Worm (Caenorhabditis elegans) whole organism, young adult: Measurements from ENCODE around the gene T23E7.6.

ENCODE experiments used
- B0336.3 ChIP-seq: fragments of 200-800 bp; sonication (Bioruptor generic); IDR thresholded peaks from 2 replicates; pipeline ENCODE4 v1.3.6; 2022; ENCODE audit warnings: missing genetic modification characterization, missing compliant biosample characterization
- C06A6.2 ChIP-seq: fragments of 200-800 bp; sonication (Bioruptor generic); conservative IDR thresholded peaks from 2 replicates; pipeline ENCODE4 v1.3.6; 2022; ENCODE audit warnings: missing genetic modification characterization, missing compliant biosample characterization
- F22D6.2 ChIP-seq: sonication (generic microtip); optimal IDR thresholded peaks from 2 replicates; lab custom pipeline; 2016; ENCODE audit warnings: mild to moderate bottlenecking, missing genetic modification characterization, missing compliant biosample characterization
- F33H1.4 ChIP-seq: fragments of 200-800 bp; sonication (Bioruptor generic); IDR thresholded peaks from 2 replicates; pipeline ENCODE4 v1.3.6; 2022; ENCODE audit warnings: missing genetic modification reagents, missing genetic modification characterization, missing compliant biosample characterization
- F49E8.2 ChIP-seq: sonication (generic microtip); optimal IDR thresholded peaks from 3 replicates; lab custom pipeline; 2017; ENCODE audit warnings: missing genetic modification characterization, mild to moderate bottlenecking, missing compliant biosample characterization, antibody characterized with exemption, moderate library complexity; ENCODE audit not compliant: insufficient read depth
- K11D2.4 ChIP-seq: fragments of 200-800 bp; sonication (Bioruptor generic); IDR thresholded peaks from 2 replicates; pipeline ENCODE4 v1.3.6; 2022; ENCODE audit warnings: missing genetic modification reagents, missing genetic modification characterization, missing compliant biosample characterization
- Y53F4B.3 ChIP-seq: fragments of 200-800 bp; sonication (Bioruptor generic); IDR thresholded peaks from 2 replicates; pipeline ENCODE4 v1.3.6; 2022; ENCODE audit warnings: missing genetic modification reagents, missing genetic modification characterization, missing compliant biosample characterization
- Y79H2A.3 ChIP-seq: fragments of 200-800 bp; sonication (Bioruptor generic); conservative IDR thresholded peaks from 2 replicates; pipeline ENCODE4 v1.3.6; 2022; ENCODE audit warnings: missing genetic modification reagents, missing genetic modification characterization, missing compliant biosample characterization
- ama-1 ChIP-seq, 3 experiments: fragments of 150-350 bp in 1 of 3; sonication (generic microtip) in 2 of 3; optimal IDR thresholded peaks; 2 replicates each; lab custom pipeline; 2014 to 2018; ENCODE audit warnings: missing biosample characterization in 2 of 3, missing genetic modification characterization in 2 of 3, missing genetic modification reagents in 2 of 3
- athp-1 ChIP-seq: sonication (generic microtip); optimal IDR thresholded peaks from 2 replicates; lab custom pipeline; 2017; ENCODE audit warnings: mild to moderate bottlenecking, missing genetic modification characterization, missing compliant biosample characterization
- attf-5 ChIP-seq: fragments of 200-800 bp; sonication (Bioruptor generic); optimal IDR thresholded peaks from 2 replicates; lab custom pipeline; 2018; ENCODE audit warnings: mild to moderate bottlenecking, missing genetic modification characterization, missing compliant biosample characterization
- cebp-1 ChIP-seq, 2 experiments: fragments of 200-800 bp in 1 of 2; sonication (Bioruptor generic) in 1 of 2; sonication (generic microtip) in 1 of 2; IDR thresholded peaks in 1 of 2; optimal IDR thresholded peaks in 1 of 2; 2 replicates each; pipeline versions ENCODE4 v1.3.6 to Lab custom; 2017 to 2022; ENCODE audit warnings: missing compliant biosample characterization in 2 of 2, missing genetic modification characterization in 2 of 2, mild to moderate bottlenecking in 1 of 2, missing genetic modification reagents in 1 of 2, moderate library complexity in 1 of 2
- ceh-27 ChIP-seq: fragments of 200-800 bp; sonication (Bioruptor generic); optimal IDR thresholded peaks from 2 replicates; lab custom pipeline; 2018; ENCODE audit warnings: mild to moderate bottlenecking, missing genetic modification characterization, moderate library complexity, missing compliant biosample characterization
- ceh-40 ChIP-seq: fragments of 200-800 bp; sonication (Bioruptor generic); IDR thresholded peaks from 2 replicates; pipeline ENCODE4 v1.3.6; 2022; ENCODE audit warnings: missing genetic modification characterization, missing compliant biosample characterization
- egl-44 ChIP-seq: fragments of 200-800 bp; sonication (Bioruptor generic); IDR thresholded peaks from 2 replicates; pipeline ENCODE4 v1.3.6; 2022; ENCODE audit warnings: missing genetic modification reagents, missing genetic modification characterization, missing compliant biosample characterization
- egrh-3 ChIP-seq: fragments of 200-800 bp; sonication (Bioruptor generic); IDR thresholded peaks from 2 replicates; pipeline ENCODE4 v1.3.6; 2022; ENCODE audit warnings: missing genetic modification reagents, missing genetic modification characterization, missing compliant biosample characterization
- ets-4 ChIP-seq: fragments of 200-800 bp; sonication (Bioruptor generic); optimal IDR thresholded peaks from 2 replicates; lab custom pipeline; 2018; ENCODE audit warnings: mild to moderate bottlenecking, missing genetic modification characterization, missing compliant biosample characterization
- let-526 ChIP-seq: fragments of 200-800 bp; sonication (Bioruptor generic); IDR thresholded peaks from 2 replicates; pipeline ENCODE4 v1.3.6; 2022; ENCODE audit warnings: missing genetic modification reagents, missing genetic modification characterization, missing compliant biosample characterization
- let-607 ChIP-seq, 2 experiments: fragments of 200-800 bp in 1 of 2; sonication (Bioruptor generic) in 1 of 2; sonication (generic microtip) in 1 of 2; optimal IDR thresholded peaks; 2 replicates each; lab custom pipeline; 2016 to 2018; ENCODE audit warnings: mild to moderate bottlenecking in 2 of 2, missing compliant biosample characterization in 2 of 2, missing genetic modification characterization in 2 of 2, moderate library complexity in 2 of 2, missing genotype in 1 of 2
- nfya-2 ChIP-seq: fragments of 200-800 bp; sonication (Bioruptor generic); IDR thresholded peaks from 2 replicates; pipeline ENCODE4 v1.3.6; 2022; ENCODE audit warnings: missing genetic modification reagents, missing genetic modification characterization, missing compliant biosample characterization
- nhr-27 ChIP-seq: fragments of 200-800 bp; sonication (Bioruptor generic); optimal IDR thresholded peaks from 2 replicates; lab custom pipeline; 2018; ENCODE audit warnings: mild to moderate bottlenecking, missing genetic modification characterization, moderate library complexity, missing compliant biosample characterization
- nhr-80 ChIP-seq: sonication (generic microtip); optimal IDR thresholded peaks from 2 replicates; lab custom pipeline; 2016; ENCODE audit warnings: missing genetic modification characterization, missing compliant biosample characterization
- pha-4 ChIP-seq: fragments of 150-350 bp; sonication (generic microtip); optimal IDR thresholded peaks from 2 replicates; lab custom pipeline; 2014; ENCODE audit warnings: missing biosample characterization, missing genetic modification reagents, missing genetic modification characterization
- rcor-1 ChIP-seq: fragments of 200-800 bp; sonication (Bioruptor generic); IDR thresholded peaks from 2 replicates; pipeline ENCODE4 v1.3.6; 2022; ENCODE audit warnings: missing genetic modification reagents, missing genetic modification characterization, missing compliant biosample characterization
- repo-1 ChIP-seq: sonication (generic microtip); optimal IDR thresholded peaks from 2 replicates; lab custom pipeline; 2017; ENCODE audit warnings: mild to moderate bottlenecking, missing genetic modification characterization, missing compliant biosample characterization
- sea-2 ChIP-seq: fragments of 200-800 bp; sonication (Bioruptor generic); IDR thresholded peaks from 2 replicates; pipeline ENCODE4 v1.3.6; 2022; ENCODE audit warnings: missing genetic modification characterization, missing compliant biosample characterization
- tlf-1 ChIP-seq: fragments of 200-800 bp; sonication (Bioruptor generic); optimal IDR thresholded peaks from 2 replicates; lab custom pipeline; 2018; ENCODE audit warnings: mild to moderate bottlenecking, missing genetic modification characterization, missing compliant biosample characterization
- unc-130 ChIP-seq: sonication (generic microtip); optimal IDR thresholded peaks from 2 replicates; lab custom pipeline; 2016; ENCODE audit warnings: missing genetic modification reagents, missing genetic modification characterization, missing compliant biosample characterization
- zfh-2 ChIP-seq: fragments of 200-800 bp; sonication (Bioruptor generic); conservative IDR thresholded peaks from 2 replicates; pipeline ENCODE4 v1.3.6; 2022; ENCODE audit warnings: missing genetic modification reagents, missing genetic modification characterization, missing compliant biosample characterization
- ztf-22 ChIP-seq: fragments of 200-800 bp; sonication (Bioruptor generic); optimal IDR thresholded peaks from 2 replicates; lab custom pipeline; 2018; ENCODE audit warnings: mild to moderate bottlenecking, missing genetic modification characterization, moderate library complexity, missing compliant biosample characterization
- ztf-26 ChIP-seq: sonication (generic microtip); optimal IDR thresholded peaks from 2 replicates; lab custom pipeline; 2017; ENCODE audit warnings: missing genetic modification characterization, missing compliant biosample characterization
- ztf-28 ChIP-seq: fragments of 200-800 bp; sonication (Bioruptor generic); IDR thresholded peaks from 2 replicates; pipeline ENCODE4 v1.3.6; 2022; ENCODE audit warnings: missing genetic modification reagents, missing genetic modification characterization, missing compliant biosample characterization
- ztf-6 ChIP-seq: fragments of 200-800 bp; sonication (Bioruptor generic); IDR thresholded peaks from 2 replicates; pipeline ENCODE4 v1.3.6; 2022; ENCODE audit warnings: missing genetic modification reagents, missing genetic modification characterization, missing compliant biosample characterization

T23E7.6 gene

DNA sequence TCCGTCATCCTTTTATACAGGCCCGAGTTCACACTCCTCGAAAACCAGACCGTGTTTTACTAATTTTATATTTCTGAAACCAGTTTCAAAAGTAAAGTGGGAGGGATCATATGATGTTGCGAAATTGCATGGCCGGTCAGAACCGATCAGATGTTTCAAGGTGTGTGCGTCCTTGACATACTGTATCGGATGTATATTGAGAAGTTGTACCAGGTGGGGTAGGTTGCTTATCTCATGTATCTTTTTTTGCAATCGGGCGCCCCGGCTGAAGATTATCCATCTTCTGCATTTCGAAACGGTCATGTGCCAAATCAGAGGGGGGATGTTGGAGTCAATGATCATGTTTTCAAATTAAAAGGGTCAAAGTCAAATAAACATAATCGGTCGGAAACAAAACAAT lies at the start of gene T23E7.6:
TSS of gene T23E7.6 (minus strand) at position 45 of the 400 bp plus-strand sequence.
- TF ChIP-seq F49E8.2 (no peak), athp-1 (tag; lab: Kevin White, UChicago) (no peak), Y79H2A.3 (GFP tag; lab: Robert Waterston, UW) (no peak), ceh-27 (GFP tag; lab: Kevin White, UChicago) (peak; percentile 8), cebp-1 (GFP tag; IDR thresholded peaks at IDR 0.05; lab: Robert Waterston, UW) (peak; percentile 18; the same call in 1 of the 2 replicates), cebp-1 (tag; optimal IDR thresholded peaks at IDR 0.05; lab: Kevin White, UChicago) (peak; percentile 91), ets-4 (no peak), repo-1 (tag; lab: Kevin White, UChicago) (no peak), ztf-22 (GFP tag; lab: Kevin White, UChicago) (no peak)

DNA sequence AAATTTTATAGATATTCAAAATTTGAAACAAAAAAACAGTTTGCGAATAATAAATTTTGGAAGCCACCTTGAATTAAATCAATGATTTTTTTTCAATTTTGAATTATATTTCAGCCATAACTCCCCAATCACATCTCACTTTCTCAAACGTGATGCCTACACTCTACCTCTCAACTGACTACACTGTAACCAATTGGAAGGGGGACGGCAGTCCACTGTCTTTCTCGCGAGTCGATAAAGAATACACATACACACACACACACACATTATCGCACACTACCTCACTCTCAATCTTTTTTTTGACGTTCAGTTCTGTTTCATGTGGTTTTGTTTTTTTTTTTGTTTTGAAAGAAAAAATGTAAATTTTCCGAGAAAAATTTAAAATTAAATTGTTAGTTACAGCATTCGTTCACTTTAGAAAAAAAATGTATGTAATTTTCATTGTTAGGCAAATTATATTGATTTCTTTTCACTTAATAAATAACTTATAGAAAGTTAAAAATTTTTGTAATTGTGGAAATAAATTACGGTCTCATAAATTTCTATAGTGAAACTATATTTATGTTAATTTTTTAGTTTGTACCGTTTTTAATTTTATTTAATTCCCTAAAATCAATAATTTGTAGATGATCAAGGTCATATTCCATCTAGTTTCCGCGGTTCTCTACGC lies 29.9 kb upstream of the T23E7.6 start, which contains the start of gene cTel55X.1:
TSS of gene cTel55X.1 (plus strand) at position 620 of the 670 bp plus-strand sequence.
- peak; percentile 68 for TF ChIP-seq nhr-80 (tag; lab: Kevin White, UChicago)
- no peak for TF ChIP-seq cebp-1 (GFP tag; IDR thresholded peaks at IDR 0.05; lab: Robert Waterston, UW)
- peak; percentile 5 for TF ChIP-seq cebp-1 (tag; optimal IDR thresholded peaks at IDR 0.05; lab: Kevin White, UChicago)
- TF ChIP-seq rcor-1 (GFP tag; lab: Robert Waterston, UW), result 0 out of 2 replicates have a peak, but pooled peaks have one; percentile 5
- TF ChIP-seq ceh-27 (GFP tag; lab: Kevin White, UChicago), result no peak

DNA sequence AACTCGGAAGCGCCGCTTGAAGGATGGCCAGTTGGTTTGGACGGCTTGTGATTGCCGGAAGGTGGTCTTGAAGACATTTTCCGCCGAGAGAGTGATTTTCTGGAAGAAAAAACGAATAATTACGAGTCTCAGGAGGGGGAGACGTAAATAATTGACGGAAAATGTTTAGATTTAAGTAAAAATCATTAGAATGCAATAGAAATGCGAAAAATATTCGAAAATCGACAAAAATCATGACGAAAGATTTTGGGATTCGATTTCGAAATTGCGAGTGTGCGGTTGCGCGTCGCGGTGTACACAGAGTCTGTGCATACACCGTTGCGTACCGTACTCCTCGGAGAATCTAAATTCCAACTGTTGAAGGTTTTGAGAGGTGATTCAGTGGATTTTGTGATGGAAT lies 27.0 kb upstream of the T23E7.6 start, which contains the start of gene H11L12.1:
TSS of gene H11L12.1 (minus strand) at position 101 of the 400 bp plus-strand sequence.
- no peak for TF ChIP-seq unc-130 (GFP tag; lab: Kevin White, UChicago)

DNA sequence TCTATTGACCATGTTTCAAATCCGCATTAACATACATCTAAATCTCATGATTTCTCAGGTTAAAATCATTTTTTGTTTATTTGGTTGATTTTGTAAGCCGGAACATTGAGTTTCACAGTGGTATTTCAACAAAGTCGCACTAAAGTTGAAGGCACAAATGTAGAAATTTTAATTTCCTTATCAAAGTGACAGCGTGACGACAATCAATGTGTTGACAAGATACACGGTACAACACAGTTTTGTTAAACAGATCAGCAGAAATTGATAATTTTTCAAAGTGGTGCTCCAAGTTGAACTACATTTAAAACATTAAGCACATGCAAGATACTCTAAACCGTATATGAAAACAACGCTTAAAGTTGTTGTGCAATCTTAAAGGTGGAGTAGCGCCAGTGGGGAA lies 18.0 kb upstream of the T23E7.6 start:
- TF ChIP-seq ztf-26 (tag; lab: Kevin White, UChicago) (no peak), nhr-80 (tag; lab: Kevin White, UChicago) (peak; percentile 51), let-607 (tag; optimal IDR thresholded peaks at IDR 0.05; lab: Kevin White, UChicago) (peak; percentile 65 to 71)

DNA sequence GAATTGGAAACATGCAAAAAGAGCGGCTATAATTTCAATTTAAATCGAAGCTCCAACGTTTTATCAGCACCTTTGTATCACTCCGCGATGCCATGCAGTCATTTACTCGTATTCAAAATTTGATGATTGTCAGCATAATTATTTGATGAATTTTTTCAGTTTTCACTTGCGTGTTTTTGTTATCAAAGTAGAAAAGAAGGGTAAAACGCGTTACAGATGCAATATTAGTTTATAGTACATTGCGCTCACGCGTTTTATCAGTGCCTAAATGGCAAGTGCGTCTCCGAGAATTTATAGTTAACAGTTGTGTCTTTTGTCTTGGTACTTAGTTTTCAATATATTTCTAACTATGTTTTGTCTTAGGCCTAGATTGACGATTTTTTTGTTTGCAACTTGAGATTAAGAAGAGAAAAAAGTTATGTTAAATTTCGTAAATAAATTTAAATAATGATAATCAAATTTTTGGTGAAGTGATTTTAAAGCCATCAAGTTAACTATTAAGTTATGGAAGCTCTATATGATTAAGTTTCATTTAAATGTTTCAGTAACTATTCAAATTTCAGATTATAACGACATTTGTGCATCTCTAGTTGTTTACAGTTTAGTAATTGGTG lies 10.2 kb upstream of the T23E7.6 start, which contains the start of gene cgt-2:
TSS of gene cgt-2 (plus strand) at position 564 of the 614 bp plus-strand sequence.
- no peak for TF ChIP-seq sea-2 (GFP tag; lab: Robert Waterston, UW)
- peak in 1 of 2 experiments; percentile 31 for TF ChIP-seq let-607 (tag; optimal IDR thresholded peaks at IDR 0.05; lab: Kevin White, UChicago)
- peak; percentile 88 for TF ChIP-seq nhr-80 (tag; lab: Kevin White, UChicago)

DNA sequence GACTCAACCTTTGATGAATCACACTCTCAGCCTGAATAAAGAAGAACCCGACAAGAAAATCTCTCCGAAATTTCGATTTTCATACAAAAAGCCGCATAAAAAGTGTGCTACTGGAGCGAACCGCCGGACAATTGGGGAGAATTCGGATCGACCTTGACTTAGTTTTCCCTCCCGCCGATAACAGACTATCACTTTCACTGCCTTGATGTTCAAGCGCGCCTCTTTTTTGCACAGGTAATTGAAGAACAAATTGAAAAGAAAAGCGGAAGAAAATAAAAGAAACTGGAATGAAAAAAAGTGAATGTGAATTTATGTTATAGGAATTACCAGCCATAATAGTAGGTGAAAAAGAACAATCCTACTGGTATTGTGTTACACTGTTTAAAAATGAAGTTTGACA lies 1.3 kb upstream of the T23E7.6 start:
- TF ChIP-seq egl-44 (GFP tag; lab: Robert Waterston, UW), result no peak
- TF ChIP-seq rcor-1 (GFP tag; lab: Robert Waterston, UW), result no peak
- no peak for TF ChIP-seq C06A6.2 (GFP tag; lab: Robert Waterston, UW)
- no peak for TF ChIP-seq B0336.3 (GFP tag; lab: Robert Waterston, UW)
- no peak for TF ChIP-seq K11D2.4 (GFP tag; lab: Robert Waterston, UW)
- TF ChIP-seq ceh-27 (GFP tag; lab: Kevin White, UChicago), result no peak
- no peak for TF ChIP-seq F33H1.4 (GFP tag; lab: Robert Waterston, UW)
- TF ChIP-seq nfya-2 (GFP tag; lab: Robert Waterston, UW), result no peak
- TF ChIP-seq ztf-6 (GFP tag; lab: Robert Waterston, UW), result no peak
- TF ChIP-seq pha-4, result no peak
- no peak for TF ChIP-seq let-607 (tag; optimal IDR thresholded peaks at IDR 0.05; lab: Kevin White, UChicago)

DNA sequence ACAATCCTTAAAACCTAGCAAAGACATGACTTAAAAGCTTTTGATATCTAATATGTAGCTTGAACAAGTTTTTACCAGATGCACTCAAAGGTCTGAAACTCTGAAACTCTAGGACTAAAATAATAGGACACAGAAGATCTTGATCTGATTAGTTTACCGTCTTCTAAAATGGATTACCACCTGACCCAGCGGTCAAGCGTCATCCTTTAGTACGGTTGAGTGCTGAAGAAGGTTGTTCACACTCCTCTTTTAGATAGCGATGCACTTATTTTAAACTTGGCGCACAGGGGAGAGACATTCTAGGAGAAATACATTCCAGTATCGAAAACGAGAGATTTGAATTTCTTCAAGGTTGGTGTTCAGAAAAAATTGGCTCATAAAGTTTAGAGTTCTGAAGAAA lies 913 bp downstream of the T23E7.6 start:
- TF ChIP-seq attf-5 (GFP tag; lab: Kevin White, UChicago) (no peak), zfh-2 (GFP tag; lab: Robert Waterston, UW) (no peak), ceh-40 (GFP tag; lab: Robert Waterston, UW) (no peak), egrh-3 (no peak), tlf-1 (GFP tag; lab: Kevin White, UChicago) (no peak), nhr-27 (tag; lab: Kevin White, UChicago) (no peak), ztf-28 (GFP tag; lab: Robert Waterston, UW) (no peak), let-526 (no peak), Y53F4B.3 (GFP tag; lab: Robert Waterston, UW) (no peak), ama-1 (optimal IDR thresholded peaks at IDR 0.05; lab: Kevin White, UChicago) (no peak), ama-1 (GFP tag; optimal IDR thresholded peaks at IDR 0.05; lab: Kevin White, UChicago) (no peak), F22D6.2 (no peak), F33H1.4 (GFP tag; lab: Robert Waterston, UW) (no peak)
